Worm (Caenorhabditis elegans) whole organism, L3 larva: ENCODE measurements around the gene C17H12.8.

Experiments
- ZK546.5 ChIP-seq: sonication (generic microtip); optimal IDR thresholded peaks from 2 replicates; lab custom pipeline; 2017; ENCODE audit warnings: missing biosample characterization, missing genetic modification characterization
- aly-2 ChIP-seq: fragments of 150-350 bp; optimal IDR thresholded peaks from 2 replicates; lab custom pipeline; 2014; ENCODE audit warnings: missing biosample characterization, missing genetic modification characterization
- ama-1 ChIP-seq: fragments of 150-350 bp; optimal IDR thresholded peaks from 2 replicates; lab custom pipeline; 2018
- ceh-82 ChIP-seq: fragments of 150-350 bp; optimal IDR thresholded peaks from 2 replicates; lab custom pipeline; 2014; ENCODE audit warnings: missing biosample characterization, missing genetic modification characterization
- daf-12 ChIP-seq: fragments of 150-350 bp; optimal IDR thresholded peaks from 2 replicates; lab custom pipeline; 2014; ENCODE audit warnings: missing biosample characterization, missing genetic modification reagents, missing genetic modification characterization
- hmg-11 ChIP-seq: sonication (generic microtip); optimal IDR thresholded peaks from 2 replicates; lab custom pipeline; 2016; ENCODE audit warnings: missing genetic modification characterization, missing compliant biosample characterization
- nhr-12 ChIP-seq: fragments of 150-350 bp; optimal IDR thresholded peaks from 2 replicates; lab custom pipeline; 2014; ENCODE audit warnings: missing biosample characterization, missing genetic modification characterization
- nhr-237 ChIP-seq: fragments of 150-350 bp; optimal IDR thresholded peaks from 2 replicates; lab custom pipeline; 2014; ENCODE audit warnings: missing biosample characterization, missing genetic modification characterization
- nhr-77 ChIP-seq: fragments of 150-350 bp; optimal IDR thresholded peaks from 2 replicates; lab custom pipeline; 2014; ENCODE audit warnings: missing biosample characterization, missing genetic modification characterization
- pha-4 ChIP-seq: fragments of 150-350 bp; optimal IDR thresholded peaks from 2 replicates; lab custom pipeline; 2014; ENCODE audit warnings: missing biosample characterization, missing genetic modification reagents, missing genetic modification characterization
- skn-1 ChIP-seq: fragments of 150-350 bp; optimal IDR thresholded peaks from 2 replicates; lab custom pipeline; 2014; ENCODE audit warnings: missing biosample characterization, missing genetic modification characterization
- tbx-2 ChIP-seq: sonication (generic microtip); optimal IDR thresholded peaks from 2 replicates; lab custom pipeline; 2016; ENCODE audit warnings: mild to moderate bottlenecking, missing genetic modification characterization, missing compliant biosample characterization

DNA sequence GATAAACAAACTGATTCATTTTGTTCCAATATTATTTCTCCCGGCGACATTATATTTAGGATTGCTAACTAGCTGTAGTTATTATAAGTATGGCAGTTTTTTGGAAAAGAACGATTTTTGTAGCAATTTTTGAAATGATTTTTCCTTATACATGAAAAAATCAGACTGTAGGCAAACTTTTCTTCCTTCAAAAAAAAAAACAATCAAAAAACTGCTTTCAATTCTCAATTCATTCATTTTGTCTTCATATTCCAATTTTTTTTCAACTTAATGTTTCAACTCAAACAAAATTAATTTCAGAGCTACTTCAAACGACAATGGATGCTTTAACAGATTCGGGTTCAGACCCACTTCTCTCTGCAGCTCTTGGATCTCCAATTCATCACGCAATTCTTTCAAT, 6.7 kb upstream of the C17H12.8 start, which contains the start of gene ceh-48:
- TF ChIP-seq nhr-77 (no peak), ceh-82 (no peak), pha-4 (tag; lab: Kevin White, UChicago) (no peak), ZK546.5 (tag; lab: Kevin White, UChicago) (no peak), skn-1 (no peak), daf-12 (tag; lab: Kevin White, UChicago) (no peak), nhr-12 (tag; lab: Kevin White, UChicago) (no peak), hmg-11 (tag; lab: Kevin White, UChicago) (no peak), tbx-2 (tag; lab: Kevin White, UChicago) (no peak), aly-2 (tag; lab: Kevin White, UChicago) (no peak), nhr-237 (no peak), ama-1 (lab: Kevin White, UChicago) (no peak)
